Fruit fly (Drosophila melanogaster) whole organism, prepupa: ENCODE data around the gene CG7453.
A peak's percentile ranks its signal among the peaks of the same experiment; 100 is the strongest.

Experiments used
- CG10631 ChIP-seq: fragments of 200-800 bp; sonication (Bioruptor generic); optimal IDR thresholded peaks from 2 replicates; lab custom pipeline; 2016; ENCODE audit warnings: missing biosample characterization, missing genetic modification characterization
- CG10669 ChIP-seq: fragments of 200-800 bp; sonication (Bioruptor generic); optimal IDR thresholded peaks from 3 replicates; lab custom pipeline; 2018; ENCODE audit warnings: missing biosample characterization, mild to moderate bottlenecking, missing genetic modification characterization, moderate library complexity
- CG11762 ChIP-seq: fragments of 200-800 bp; sonication (Bioruptor generic); optimal IDR thresholded peaks from 3 replicates; lab custom pipeline; 2016; ENCODE audit warnings: missing biosample characterization, missing genetic modification characterization; ENCODE audit not compliant: insufficient read depth
- CG15336 ChIP-seq: fragments of 200-800 bp; sonication (Bioruptor generic); IDR thresholded peaks from 2 replicates; pipeline ENCODE4 v1.3.6; 2022; ENCODE audit warnings: missing biosample characterization, missing genetic modification characterization
- CG16779 ChIP-seq: fragments of 200-800 bp; sonication (Bioruptor generic); optimal IDR thresholded peaks from 3 replicates; lab custom pipeline; 2017; ENCODE audit warnings: missing biosample characterization, mild to moderate bottlenecking, missing genetic modification characterization
- CG3032 ChIP-seq: fragments of 200-800 bp; optimal IDR thresholded peaks from 2 replicates; lab custom pipeline; 2019; ENCODE audit warnings: missing biosample characterization, mild to moderate bottlenecking, missing genetic modification characterization, moderate library complexity
- CG31627 ChIP-seq: fragments of 200-800 bp; sonication (Bioruptor generic); optimal IDR thresholded peaks from 3 replicates; lab custom pipeline; 2016; ENCODE audit warnings: missing biosample characterization, missing genetic modification characterization
- CG32006 ChIP-seq: fragments of 200-800 bp; sonication (Bioruptor generic); optimal IDR thresholded peaks from 3 replicates; lab custom pipeline; 2017; ENCODE audit warnings: missing biosample characterization, mild to moderate bottlenecking, missing genetic modification characterization
- CG34406 ChIP-seq: fragments of 200-800 bp; sonication (Bioruptor generic); optimal IDR thresholded peaks from 3 replicates; lab custom pipeline; 2016; ENCODE audit warnings: missing biosample characterization, missing genetic modification characterization
- CG6163 ChIP-seq: fragments of 200-800 bp; sonication (Bioruptor generic); IDR thresholded peaks from 3 replicates; pipeline ENCODE4 v1.3.6; 2022; ENCODE audit warnings: missing biosample characterization, missing genetic modification characterization
- CG6276 ChIP-seq: fragments of 200-800 bp; sonication (Bioruptor generic); optimal IDR thresholded peaks from 2 replicates; lab custom pipeline; 2017; ENCODE audit warnings: missing biosample characterization, mild to moderate bottlenecking, missing genetic modification characterization
- CG6792 ChIP-seq: fragments of 200-800 bp; sonication (Bioruptor generic); optimal IDR thresholded peaks from 3 replicates; lab custom pipeline; 2016; ENCODE audit warnings: missing biosample characterization, missing genetic modification characterization
- CG6808 ChIP-seq: fragments of 200-800 bp; sonication (Bioruptor generic); optimal IDR thresholded peaks from 3 replicates; lab custom pipeline; 2017; ENCODE audit warnings: missing biosample characterization, missing genetic modification characterization, mild to moderate bottlenecking, moderate library complexity, missing genetic modification reagents
- CG6854 ChIP-seq: fragments of 200-800 bp; sonication (Bioruptor generic); optimal IDR thresholded peaks from 2 replicates; lab custom pipeline; 2017; ENCODE audit warnings: missing biosample characterization, mild to moderate bottlenecking, missing genetic modification characterization
- CG7368 ChIP-seq: fragments of 200-800 bp; sonication (Bioruptor generic); optimal IDR thresholded peaks from 3 replicates; lab custom pipeline; 2016; ENCODE audit warnings: missing biosample characterization, missing genetic modification characterization
- CG8319 ChIP-seq: fragments of 200-800 bp; sonication (Bioruptor generic); optimal IDR thresholded peaks from 3 replicates; lab custom pipeline; 2016; ENCODE audit warnings: missing biosample characterization, missing genetic modification characterization
- CG8632 ChIP-seq: fragments of 200-800 bp; sonication (Bioruptor generic); optimal IDR thresholded peaks from 3 replicates; lab custom pipeline; 2016; ENCODE audit warnings: missing biosample characterization, missing genetic modification characterization
- CG9139 ChIP-seq: fragments of 200-800 bp; sonication (Bioruptor generic); optimal IDR thresholded peaks from 3 replicates; lab custom pipeline; 2017; ENCODE audit warnings: missing biosample characterization, mild to moderate bottlenecking, missing genetic modification characterization
- Eip78C ChIP-seq: fragments of 200-800 bp; sonication (Bioruptor generic); peaks from one replicate; lab custom pipeline; 2016; ENCODE audit warnings: missing biosample characterization, missing genetic modification characterization
- Ets96B ChIP-seq: fragments of 200-800 bp; optimal IDR thresholded peaks from 2 replicates; lab custom pipeline; 2019; ENCODE audit warnings: missing biosample characterization, mild to moderate bottlenecking, missing genetic modification characterization, moderate library complexity
- Gug ChIP-seq: fragments of 200-800 bp; sonication (Bioruptor generic); IDR thresholded peaks from 2 replicates; pipeline ENCODE4 v1.3.6; 2022; ENCODE audit warnings: missing biosample characterization, missing genetic modification characterization
- Hr38 ChIP-seq: sonication (Bioruptor generic); optimal IDR thresholded peaks from 2 replicates; lab custom pipeline; 2016; ENCODE audit warnings: missing biosample characterization, missing genetic modification characterization
- Hr39 ChIP-seq: fragments of 200-800 bp; sonication (Bioruptor generic); optimal IDR thresholded peaks from 2 replicates; lab custom pipeline; 2016; ENCODE audit warnings: missing biosample characterization, missing genetic modification characterization
- Hr4 ChIP-seq: fragments of 200-800 bp; sonication (Bioruptor generic); optimal IDR thresholded peaks from 3 replicates; lab custom pipeline; 2016; ENCODE audit warnings: missing biosample characterization, missing genetic modification characterization
- Lpt ChIP-seq: fragments of 200-800 bp; sonication (Bioruptor generic); optimal IDR thresholded peaks from 3 replicates; lab custom pipeline; 2016; ENCODE audit warnings: missing biosample characterization, missing genetic modification characterization
- Met ChIP-seq: fragments of 200-800 bp; sonication (Bioruptor generic); optimal IDR thresholded peaks from 3 replicates; lab custom pipeline; 2016; ENCODE audit warnings: missing biosample characterization, missing genetic modification characterization
- OdsH ChIP-seq: fragments of 200-800 bp; sonication (Bioruptor generic); optimal IDR thresholded peaks from 3 replicates; lab custom pipeline; 2016; ENCODE audit warnings: missing biosample characterization, missing genetic modification characterization
- Smox ChIP-seq: fragments of 200-800 bp; sonication (Bioruptor generic); optimal IDR thresholded peaks from 3 replicates; lab custom pipeline; 2016; ENCODE audit warnings: missing biosample characterization, missing genetic modification characterization
- Sox102F ChIP-seq: fragments of 200-800 bp; sonication (Bioruptor generic); optimal IDR thresholded peaks from 2 replicates; lab custom pipeline; 2016; ENCODE audit warnings: missing biosample characterization, mild to moderate bottlenecking, missing genetic modification characterization
- Sox14 ChIP-seq: fragments of 200-800 bp; sonication (Bioruptor generic); optimal IDR thresholded peaks from 3 replicates; lab custom pipeline; 2016; ENCODE audit warnings: missing biosample characterization, missing genetic modification characterization
- Sox15 ChIP-seq: fragments of 200-800 bp; sonication (Bioruptor generic); optimal IDR thresholded peaks from 3 replicates; lab custom pipeline; 2016; ENCODE audit warnings: missing biosample characterization, missing genetic modification characterization
- achi ChIP-seq: fragments of 200-800 bp; sonication (Bioruptor generic); optimal IDR thresholded peaks from 3 replicates; lab custom pipeline; 2016; ENCODE audit warnings: missing biosample characterization, missing genetic modification characterization
- acj6 ChIP-seq: fragments of 200-800 bp; sonication (Bioruptor generic); optimal IDR thresholded peaks from 3 replicates; lab custom pipeline; 2016; ENCODE audit warnings: missing biosample characterization, missing genetic modification characterization
- dac ChIP-seq: fragments of 200-800 bp; sonication (Bioruptor generic); optimal IDR thresholded peaks from 2 replicates; lab custom pipeline; 2017; ENCODE audit warnings: missing biosample characterization, mild to moderate bottlenecking, missing genetic modification characterization
- dsx ChIP-seq: fragments of 200-800 bp; optimal IDR thresholded peaks from 3 replicates; lab custom pipeline; 2019; ENCODE audit warnings: missing biosample characterization, mild to moderate bottlenecking, missing genetic modification characterization, moderate library complexity; ENCODE audit not compliant: poor library complexity, severe bottlenecking
- fd59A ChIP-seq: fragments of 200-800 bp; sonication (Bioruptor generic); optimal IDR thresholded peaks from 2 replicates; lab custom pipeline; 2017; ENCODE audit warnings: missing biosample characterization, mild to moderate bottlenecking, missing genetic modification characterization, missing genetic modification reagents
- fkh ChIP-seq: fragments of 200-800 bp; sonication (Bioruptor generic); optimal IDR thresholded peaks from 3 replicates; lab custom pipeline; 2017; ENCODE audit warnings: missing biosample characterization, mild to moderate bottlenecking, missing genetic modification characterization, moderate library complexity
- lz ChIP-seq: fragments of 200-800 bp; sonication (Bioruptor generic); optimal IDR thresholded peaks from 3 replicates; lab custom pipeline; 2016; ENCODE audit warnings: missing biosample characterization, missing genetic modification characterization
- net ChIP-seq: fragments of 200-800 bp; sonication (Bioruptor generic); optimal IDR thresholded peaks from 3 replicates; lab custom pipeline; 2016; ENCODE audit warnings: missing biosample characterization, missing genetic modification characterization
- spab ChIP-seq: fragments of 200-800 bp; sonication (Bioruptor generic); optimal IDR thresholded peaks from 2 replicates; lab custom pipeline; 2017; ENCODE audit warnings: missing biosample characterization, mild to moderate bottlenecking, missing genetic modification characterization, missing genetic modification reagents
- ss ChIP-seq, 2 experiments: fragments of 200-800 bp; sonication (Bioruptor generic); optimal IDR thresholded peaks; 2 replicates in 1 of 2; 3 replicates in 1 of 2; lab custom pipeline; 2017 to 2018; ENCODE audit warnings: mild to moderate bottlenecking in 2 of 2, missing biosample characterization in 2 of 2, missing genetic modification characterization in 2 of 2, moderate library complexity in 1 of 2
- svp ChIP-seq: fragments of 200-800 bp; sonication (Bioruptor generic); peaks from one replicate; lab custom pipeline; 2016; ENCODE audit warnings: missing biosample characterization, missing genetic modification characterization
- topi ChIP-seq: fragments of 200-800 bp; sonication (Bioruptor generic); optimal IDR thresholded peaks from 3 replicates; lab custom pipeline; 2016; ENCODE audit warnings: missing biosample characterization, missing genetic modification characterization

Gene CG7453

DNA sequence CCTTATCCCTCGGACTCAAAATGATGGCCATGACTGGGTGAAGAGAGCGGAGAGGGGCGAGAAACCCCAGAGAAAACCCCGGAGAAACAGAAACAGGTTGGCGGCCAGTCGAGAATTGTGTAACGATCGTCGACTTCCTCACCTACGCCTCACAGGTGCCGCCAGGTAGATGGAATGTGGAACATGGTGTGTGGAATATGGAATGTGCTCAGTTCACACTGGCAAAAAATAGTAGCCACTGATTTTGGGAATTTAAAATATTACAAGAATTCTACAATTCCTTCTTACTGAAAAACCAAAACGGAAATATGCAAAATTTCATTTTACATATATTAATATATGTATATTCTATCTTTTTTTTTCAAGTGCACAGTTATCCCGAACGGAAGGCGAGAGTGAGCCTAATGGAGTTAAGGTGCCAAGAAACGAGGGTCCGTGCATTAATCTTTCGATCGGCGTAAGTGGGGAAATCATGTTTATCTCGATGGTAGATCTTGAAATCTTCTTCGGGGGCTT lies 24.0 kb upstream of the CG7453 start (continued):
- TF ChIP-seq CG31627 (GFP tag; lab: Kevin White, UChicago) (peak; percentile 64), CG32006 (GFP tag; lab: Kevin White, UChicago) (peak; percentile 80), fkh (GFP tag; lab: Kevin White, UChicago) (no peak), CG15336 (GFP tag; lab: Robert Waterston, UW) (peak; percentile 82), CG8319 (GFP tag; lab: Kevin White, UChicago) (peak; percentile 73), net (peak; percentile 84), CG6792 (GFP tag; lab: Kevin White, UChicago) (peak; percentile 90), Gug (GFP tag; lab: Robert Waterston, UW) (peak; percentile 76), Sox14 (GFP tag; lab: Kevin White, UChicago) (peak; percentile 73), Hr39 (GFP tag; lab: Kevin White, UChicago) (peak; percentile 64), CG7368 (GFP tag; lab: Kevin White, UChicago) (peak; percentile 84), svp (GFP tag; lab: Kevin White, UChicago) (peak; percentile 91), acj6 (GFP tag; lab: Kevin White, UChicago) (peak; percentile 89), dac (no peak), Met (GFP tag; lab: Kevin White, UChicago) (peak; percentile 85), Eip78C (GFP tag; lab: Kevin White, UChicago) (peak; percentile 92), CG6854 (GFP tag; lab: Kevin White, UChicago) (peak; percentile 68)

DNA sequence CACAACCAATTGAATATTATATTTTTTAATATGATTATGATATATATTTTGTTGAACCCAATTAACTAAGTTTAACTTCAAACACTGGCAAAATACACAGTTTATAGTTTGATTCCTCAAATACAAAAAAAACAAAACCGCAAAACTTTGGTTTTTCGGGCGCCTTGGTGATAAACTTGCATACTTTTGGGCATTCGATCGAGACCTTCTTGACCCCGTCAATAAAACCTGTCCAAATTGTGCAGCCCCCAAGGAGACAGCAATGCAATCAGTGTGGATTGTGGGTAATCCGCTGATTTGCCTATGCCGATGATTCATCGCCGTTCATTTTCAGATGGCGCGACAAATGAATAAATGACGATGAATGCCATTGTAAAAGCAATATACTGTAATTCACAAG lies 22.5 kb upstream of the CG7453 start:
- TF ChIP-seq svp (GFP tag; lab: Kevin White, UChicago) (peak; percentile 94), Sox15 (GFP tag; lab: Kevin White, UChicago) (no peak)

DNA sequence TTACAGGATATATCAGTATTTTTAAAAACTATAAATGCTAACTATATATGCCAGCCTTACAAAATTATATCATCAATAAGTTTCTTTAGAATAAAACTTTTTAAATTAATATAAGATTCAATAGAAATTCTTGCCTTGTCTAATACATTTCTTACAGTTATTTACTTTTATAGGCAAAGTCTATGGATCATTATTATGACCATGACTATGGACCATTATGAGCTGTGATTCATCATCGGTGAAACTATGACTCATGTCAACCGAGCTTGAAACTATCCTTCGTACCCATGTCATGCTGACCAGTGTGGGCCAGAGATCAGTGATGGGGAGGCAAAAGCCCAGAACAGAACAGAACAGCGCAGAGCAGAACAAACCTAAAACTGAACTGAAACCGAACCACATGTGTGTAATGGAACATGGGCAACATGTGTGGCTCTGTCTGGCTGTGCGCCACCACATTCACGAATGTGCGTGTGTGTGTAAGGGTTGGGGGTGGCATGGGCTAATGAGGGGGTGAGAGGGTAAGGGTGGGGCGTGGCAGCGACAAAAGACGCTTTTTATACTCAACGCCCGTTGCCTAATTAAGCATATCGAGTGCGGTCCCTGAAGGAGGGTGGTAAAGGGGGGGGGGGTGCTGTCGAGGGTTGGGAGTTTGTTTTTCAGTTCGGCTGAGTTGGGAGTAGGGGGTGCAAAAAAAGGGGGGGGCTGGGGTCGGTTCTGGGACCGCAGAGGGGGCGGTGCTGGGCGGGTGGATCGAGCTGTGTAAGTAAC lies 21.3 kb upstream of the CG7453 start:
- TF ChIP-seq Ets96B, result peak; percentile 14
- TF ChIP-seq CG16779 (tag; lab: Kevin White, UChicago), result no peak
- no peak for TF ChIP-seq Hr4
- TF ChIP-seq CG10631 (GFP tag; lab: Kevin White, UChicago), result peak; percentile 7
- TF ChIP-seq topi, result no peak
- peak; percentile 86 for TF ChIP-seq svp (GFP tag; lab: Kevin White, UChicago)
- TF ChIP-seq CG32006 (GFP tag; lab: Kevin White, UChicago), result peak; percentile 28
- peak; percentile 2 for TF ChIP-seq CG6276 (GFP tag; lab: Kevin White, UChicago)
- no peak for TF ChIP-seq Sox102F
- TF ChIP-seq CG8632 (GFP tag; lab: Kevin White, UChicago), result no peak
- TF ChIP-seq CG7368 (GFP tag; lab: Kevin White, UChicago), result no peak
- peak; percentile 51 for TF ChIP-seq CG6808 (GFP tag; lab: Kevin White, UChicago)
- peak; percentile 71 for TF ChIP-seq Eip78C (GFP tag; lab: Kevin White, UChicago)
- peak; percentile 4 to 11 for TF ChIP-seq ss (GFP tag; optimal IDR thresholded peaks at IDR 0.05; lab: Kevin White, UChicago)
- TF ChIP-seq CG3032 (tag; lab: Kevin White, UChicago), result peak; percentile 44
- peak; percentile 51 for TF ChIP-seq spab (GFP tag; lab: Kevin White, UChicago)
- TF ChIP-seq CG10669, result peak; percentile 26
- TF ChIP-seq, all 60 proteins: peak for 11

DNA sequence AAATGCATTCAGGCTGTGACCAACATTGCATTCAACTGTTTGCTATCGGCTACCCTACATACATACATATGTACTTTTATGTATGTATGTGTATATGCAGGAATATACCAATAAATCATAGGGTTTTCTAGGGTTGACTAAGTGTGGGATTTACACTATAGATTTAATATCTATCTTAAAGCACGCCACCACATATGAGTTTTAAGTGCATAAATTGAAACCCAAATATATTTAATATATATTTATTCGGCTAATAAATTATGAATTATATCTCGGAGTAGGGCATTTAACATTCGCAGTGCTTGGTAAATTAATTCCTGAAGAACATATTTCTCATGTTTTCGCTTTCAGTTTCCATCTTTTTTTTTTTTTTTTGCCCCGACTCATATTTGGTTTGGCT lies 20.0 kb upstream of the CG7453 start:
- peak; percentile 62 for TF ChIP-seq lz (GFP tag; lab: Kevin White, UChicago)
- peak; percentile 77 for TF ChIP-seq Eip78C (GFP tag; lab: Kevin White, UChicago)
- TF ChIP-seq Smox (GFP tag; lab: Kevin White, UChicago), result peak; percentile 76
- no peak for TF ChIP-seq Hr38 (GFP tag; lab: Kevin White, UChicago)
- no peak for TF ChIP-seq CG6276 (GFP tag; lab: Kevin White, UChicago)
- peak; percentile 72 for TF ChIP-seq CG6792 (GFP tag; lab: Kevin White, UChicago)
- peak; percentile 56 for TF ChIP-seq dsx (GFP tag; lab: Kevin White, UChicago)
- TF ChIP-seq CG11762, result peak; percentile 41
- no peak for TF ChIP-seq CG8319 (GFP tag; lab: Kevin White, UChicago)
- peak; percentile 70 for TF ChIP-seq CG32006 (GFP tag; lab: Kevin White, UChicago)
- no peak for TF ChIP-seq dac
- TF ChIP-seq CG6163, result peak; percentile 51; the same call in 1 of the 3 replicates
- peak; percentile 73 for TF ChIP-seq CG34406
- peak; percentile 19 for TF ChIP-seq CG9139
- TF ChIP-seq CG7368 (GFP tag; lab: Kevin White, UChicago), result peak; percentile 8
- TF ChIP-seq Met (GFP tag; lab: Kevin White, UChicago), result peak; percentile 72
- TF ChIP-seq Lpt, result peak; percentile 50
- peak; percentile 78 for TF ChIP-seq CG8632 (GFP tag; lab: Kevin White, UChicago)
- peak; percentile 77 for TF ChIP-seq OdsH (GFP tag; lab: Kevin White, UChicago)
- TF ChIP-seq fkh (GFP tag; lab: Kevin White, UChicago), result no peak
- TF ChIP-seq achi (GFP tag; lab: Kevin White, UChicago), result peak; percentile 69
- peak; percentile 62 for TF ChIP-seq fd59A (GFP tag; lab: Kevin White, UChicago)
